5 worm cellular contexts compared by ENCODE assay signal in the genomic region with DNA sequence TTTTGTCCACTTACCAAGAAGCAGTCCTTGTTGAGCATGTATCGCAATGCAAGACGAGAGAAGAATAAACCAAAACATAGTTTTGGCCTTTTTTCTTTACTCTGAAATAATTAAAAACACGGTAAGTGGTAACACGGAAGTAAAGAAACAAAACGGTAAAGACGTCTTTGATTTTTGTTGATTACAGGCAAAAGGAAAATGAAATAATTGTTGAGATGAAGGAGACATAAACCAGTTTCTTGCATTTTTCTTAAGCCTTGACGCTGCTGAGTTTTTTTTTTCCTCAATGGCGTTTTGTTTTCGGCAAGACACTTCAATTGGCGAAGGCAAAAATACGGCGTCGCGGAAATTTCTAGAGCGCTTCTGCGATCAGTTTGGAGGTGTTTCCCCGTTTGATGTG.
A peak's percentile ranks its signal among the peaks of the same experiment; 100 is the strongest.
TF ChIP-seq lines count a peak whose summit lies in the region.

A gene (minus strand): TSS at position 101 of the 400 bp plus-strand sequence.

TF ChIP-seq in whole organism, L1 larva, 84 proteins besides CTCF, POLR2A, EP300 and RAD21:
- TF ChIP-seq lin-14 (GFP tag; optimal IDR thresholded peaks at IDR 0.05; lab: Kevin White, UChicago), result peak; percentile 13
- peak; percentile 32 for TF ChIP-seq blmp-1 (tag; optimal IDR thresholded peaks at IDR 0.05; lab: Kevin White, UChicago)
- no peak for TF ChIP-seq nhr-11 (tag; optimal IDR thresholded peaks at IDR 0.05; lab: Kevin White, UChicago)
- TF ChIP-seq nhr-85 (tag; lab: Kevin White, UChicago), result peak; percentile 82
- TF ChIP-seq pqm-1 (tag; optimal IDR thresholded peaks at IDR 0.05; lab: Kevin White, UChicago), result no peak
- TF ChIP-seq nhr-47 (tag; optimal IDR thresholded peaks at IDR 0.05; lab: Kevin White, UChicago), result no peak
- TF ChIP-seq elt-2 (tag; optimal IDR thresholded peaks at IDR 0.05; lab: Kevin White, UChicago), result no peak

TF ChIP-seq in whole organism, L2 larva, 48 proteins besides CTCF, POLR2A, EP300 and RAD21:
- peak; percentile 24 for TF ChIP-seq nhr-25 (tag; optimal IDR thresholded peaks at IDR 0.05; lab: Kevin White, UChicago)
- no peak for TF ChIP-seq snpc-4 (tag; optimal IDR thresholded peaks at IDR 0.05; lab: Kevin White, UChicago)
- peak; percentile 27 for TF ChIP-seq sem-4 (tag; optimal IDR thresholded peaks at IDR 0.05; lab: Kevin White, UChicago)
TF ChIP-seq in whole organism, L2 larva: peak in this region for 2.

TF ChIP-seq in whole organism, L3 larva, 47 proteins besides CTCF, POLR2A, EP300 and RAD21:
- no peak for TF ChIP-seq jun-1 (tag; optimal IDR thresholded peaks at IDR 0.05; lab: Kevin White, UChicago)
- no peak for TF ChIP-seq elt-3 (tag; optimal IDR thresholded peaks at IDR 0.05; lab: Kevin White, UChicago)
- TF ChIP-seq eor-1 (tag; optimal IDR thresholded peaks at IDR 0.05; lab: Kevin White, UChicago), result no peak
- no peak for TF ChIP-seq nhr-77 (tag; optimal IDR thresholded peaks at IDR 0.05; lab: Kevin White, UChicago)
- no peak for TF ChIP-seq nhr-23 (tag; optimal IDR thresholded peaks at IDR 0.05; lab: Kevin White, UChicago)
- no peak for TF ChIP-seq fkh-2 (tag; optimal IDR thresholded peaks at IDR 0.05; lab: Kevin White, UChicago)
- TF ChIP-seq nhr-76 (tag; optimal IDR thresholded peaks at IDR 0.05; lab: Kevin White, UChicago), result no peak
- TF ChIP-seq ceh-28 (tag; optimal IDR thresholded peaks at IDR 0.05; lab: Kevin White, UChicago), result no peak
- TF ChIP-seq nhr-11 (tag; optimal IDR thresholded peaks at IDR 0.05; lab: Kevin White, UChicago), result no peak
- no peak for TF ChIP-seq snpc-4 (tag; optimal IDR thresholded peaks at IDR 0.05; lab: Kevin White, UChicago)
- no peak for TF ChIP-seq daf-12 (tag; optimal IDR thresholded peaks at IDR 0.05; lab: Kevin White, UChicago)
- peak; percentile 17 for TF ChIP-seq nfya-1 (tag; optimal IDR thresholded peaks at IDR 0.05; lab: Kevin White, UChicago; ENCODE audit: insufficient read depth)
- TF ChIP-seq skn-1 (tag; optimal IDR thresholded peaks at IDR 0.05; lab: Kevin White, UChicago), result no peak
- no peak for TF ChIP-seq hmg-11 (tag; optimal IDR thresholded peaks at IDR 0.05; lab: Kevin White, UChicago)
- no peak for TF ChIP-seq egl-27 (tag; optimal IDR thresholded peaks at IDR 0.05; lab: Kevin White, UChicago)
- TF ChIP-seq nhr-25 (tag; optimal IDR thresholded peaks at IDR 0.05; lab: Kevin White, UChicago), result peak; percentile 74
- no peak for TF ChIP-seq ceh-16 (tag; optimal IDR thresholded peaks at IDR 0.05; lab: Kevin White, UChicago)
- no peak for TF ChIP-seq elt-1 (tag; optimal IDR thresholded peaks at IDR 0.05; lab: Kevin White, UChicago)

TF ChIP-seq in whole organism, L4 larva, 104 proteins besides CTCF, POLR2A, EP300 and RAD21:
- TF ChIP-seq lin-39 (tag; optimal IDR thresholded peaks at IDR 0.05; lab: Kevin White, UChicago) (no peak), nhr-48 (tag; optimal IDR thresholded peaks at IDR 0.05; lab: Kevin White, UChicago) (peak; percentile 23), egl-43 (GFP tag; IDR thresholded peaks at IDR 0.05; lab: Robert Waterston, UW) (no peak), lin-29 (GFP tag; IDR thresholded peaks at IDR 0.05; lab: Robert Waterston, UW) (no peak), attf-4 (tag; optimal IDR thresholded peaks at IDR 0.05; lab: Kevin White, UChicago) (no peak), cey-2 (tag; optimal IDR thresholded peaks at IDR 0.05; lab: Kevin White, UChicago; ENCODE audit: borderline replicate concordance, insufficient read depth) (no peak), dmd-6 (GFP tag; IDR thresholded peaks at IDR 0.05; lab: Robert Waterston, UW) (peak; percentile 13; the same call in 1 of the 2 replicates), Y105C5A.15 (GFP tag; IDR thresholded peaks at IDR 0.05; lab: Robert Waterston, UW) (no peak), nhr-25 (tag; optimal IDR thresholded peaks at IDR 0.05; lab: Kevin White, UChicago; ENCODE audit: borderline replicate concordance, insufficient read depth) (peak; percentile 23), Y48G9A.11 (GFP tag; IDR thresholded peaks at IDR 0.05; lab: Robert Waterston, UW) (no peak), hlh-11 (tag; optimal IDR thresholded peaks at IDR 0.05; lab: Kevin White, UChicago) (peak; percentile 28)
TF ChIP-seq in whole organism, L4 larva: peak in this region for 4.

TF ChIP-seq in whole organism, young adult, 124 proteins besides CTCF, POLR2A, EP300 and RAD21:
- TF ChIP-seq lin-40 (tag; optimal IDR thresholded peaks at IDR 0.05; lab: Kevin White, UChicago), result peak; percentile 16
- no peak for TF ChIP-seq F57C9.4 (tag; optimal IDR thresholded peaks at IDR 0.05; lab: Kevin White, UChicago)
- no peak for TF ChIP-seq attf-6 (GFP tag; IDR thresholded peaks at IDR 0.05; lab: Robert Waterston, UW)
- no peak for TF ChIP-seq ceh-58 (GFP tag; IDR thresholded peaks at IDR 0.05; lab: Robert Waterston, UW)
- no peak for TF ChIP-seq ztf-18 (tag; optimal IDR thresholded peaks at IDR 0.05; lab: Kevin White, UChicago)
TF ChIP-seq in whole organism, young adult: peak in this region for 1.
